Fruit fly (Drosophila melanogaster) whole organism, embryonic: ENCODE results near the gene CG5902.

Experiments
- ATbp ChIP-seq: fragments of 200-800 bp; sonication (Bioruptor generic); optimal IDR thresholded peaks from 2 replicates; lab custom pipeline; 2017; ENCODE audit warnings: missing biosample characterization, mild to moderate bottlenecking, missing genetic modification characterization, missing genetic modification reagents
- Bgb ChIP-seq: fragments of 200-800 bp; sonication (Bioruptor generic); IDR thresholded peaks from 2 replicates; pipeline ENCODE4 v1.3.6; 2022; ENCODE audit warnings: missing biosample characterization, missing genetic modification characterization; ENCODE audit not compliant: partially characterized antibody
- BtbVII ChIP-seq: fragments of 200-800 bp; sonication (Bioruptor generic); optimal IDR thresholded peaks from 3 replicates; lab custom pipeline; 2017; ENCODE audit warnings: missing biosample characterization, mild to moderate bottlenecking, missing genetic modification characterization
- CG10431 ChIP-seq: fragments of 200-800 bp; sonication (Bioruptor generic); optimal IDR thresholded peaks from 3 replicates; lab custom pipeline; 2018; ENCODE audit warnings: missing biosample characterization, mild to moderate bottlenecking, missing genetic modification characterization
- CG10654 ChIP-seq: fragments of 200-800 bp; sonication (Bioruptor generic); optimal IDR thresholded peaks from 2 replicates; lab custom pipeline; 2016; ENCODE audit warnings: missing biosample characterization, missing genetic modification characterization
- CG11398 ChIP-seq: fragments of 200-800 bp; sonication (Bioruptor generic); optimal IDR thresholded peaks from 2 replicates; lab custom pipeline; 2016; ENCODE audit warnings: missing biosample characterization, missing genetic modification characterization
- CG13296 ChIP-seq: fragments of 200-800 bp; sonication (Bioruptor generic); optimal IDR thresholded peaks from 3 replicates; lab custom pipeline; 2018; ENCODE audit warnings: missing biosample characterization, mild to moderate bottlenecking, missing genetic modification characterization
- CG13624 ChIP-seq: fragments of 200-800 bp; sonication (Bioruptor generic); optimal IDR thresholded peaks from 2 replicates; lab custom pipeline; 2016; ENCODE audit warnings: missing biosample characterization, missing genetic modification characterization
- CG14441 ChIP-seq: fragments of 200-800 bp; sonication (Bioruptor generic); IDR thresholded peaks from 2 replicates; pipeline ENCODE4 v1.3.6; 2022; ENCODE audit warnings: missing biosample characterization, missing genetic modification characterization
- CG15696 ChIP-seq: fragments of 200-800 bp; sonication (Bioruptor generic); optimal IDR thresholded peaks from 2 replicates; lab custom pipeline; 2019; ENCODE audit warnings: missing biosample characterization, mild to moderate bottlenecking, missing genetic modification characterization, moderate library complexity
- CG17912 ChIP-seq: fragments of 200-800 bp; sonication (Bioruptor generic); optimal IDR thresholded peaks from 2 replicates; lab custom pipeline; 2018; ENCODE audit warnings: missing biosample characterization, mild to moderate bottlenecking, missing genetic modification characterization
- CG32772 ChIP-seq: fragments of 200-800 bp; sonication (Bioruptor generic); IDR thresholded peaks from 2 replicates; pipeline ENCODE4 v1.3.6; 2022; ENCODE audit warnings: missing biosample characterization, missing genetic modification characterization
- CG33557 ChIP-seq: fragments of 200-800 bp; sonication (Bioruptor generic); optimal IDR thresholded peaks from 2 replicates; lab custom pipeline; 2019; ENCODE audit warnings: missing biosample characterization, mild to moderate bottlenecking, missing genetic modification characterization, moderate library complexity
- CG4360 ChIP-seq: fragments of 200-800 bp; sonication (Bioruptor generic); IDR thresholded peaks from 2 replicates; pipeline ENCODE4 v1.3.6; 2022; ENCODE audit warnings: missing biosample characterization, missing genetic modification characterization
- CG4707 ChIP-seq: fragments of 200-800 bp; sonication (Bioruptor generic); optimal IDR thresholded peaks from 2 replicates; lab custom pipeline; 2018; ENCODE audit warnings: missing biosample characterization, mild to moderate bottlenecking, missing genetic modification characterization, moderate library complexity
- CG4820 ChIP-seq: fragments of 200-800 bp; sonication (Bioruptor generic); optimal IDR thresholded peaks from 3 replicates; lab custom pipeline; 2016; ENCODE audit warnings: missing biosample characterization, missing genetic modification characterization
- CG8478 ChIP-seq: fragments of >200 bp; optimal IDR thresholded peaks from 2 replicates; lab custom pipeline; 2018
- CG8944 ChIP-seq: fragments of 200-800 bp; sonication (Bioruptor generic); optimal IDR thresholded peaks from 3 replicates; lab custom pipeline; 2016; ENCODE audit warnings: missing biosample characterization, missing genetic modification characterization
- Dek ChIP-seq: fragments of 200-800 bp; sonication (Bioruptor generic); optimal IDR thresholded peaks from 3 replicates; lab custom pipeline; 2019; ENCODE audit warnings: missing biosample characterization, mild to moderate bottlenecking, missing genetic modification characterization, moderate library complexity
- Hmx ChIP-seq: fragments of 200-800 bp; sonication (Bioruptor generic); optimal IDR thresholded peaks from 2 replicates; lab custom pipeline; 2016; ENCODE audit warnings: missing biosample characterization, missing genetic modification characterization
- Lpt ChIP-seq: fragments of >200 bp; optimal IDR thresholded peaks from 2 replicates; lab custom pipeline; 2018; ENCODE audit warnings: missing biosample characterization, missing genetic modification characterization
- Meics ChIP-seq: fragments of 200-800 bp; sonication (Bioruptor generic); optimal IDR thresholded peaks from 2 replicates; lab custom pipeline; 2017; ENCODE audit warnings: missing biosample characterization, mild to moderate bottlenecking, missing genetic modification characterization
- Myb ChIP-seq: fragments of 200-800 bp; sonication (Bioruptor generic); optimal IDR thresholded peaks from 2 replicates; lab custom pipeline; 2016; ENCODE audit warnings: missing biosample characterization, missing genetic modification characterization
- NC2β ChIP-seq: fragments of 200-800 bp; sonication (Bioruptor generic); optimal IDR thresholded peaks from 2 replicates; lab custom pipeline; 2016; ENCODE audit warnings: missing biosample characterization, missing genetic modification characterization
- Nf-YC ChIP-seq: fragments of 200-800 bp; optimal IDR thresholded peaks from 3 replicates; lab custom pipeline; 2019; ENCODE audit warnings: missing biosample characterization, mild to moderate bottlenecking, missing genetic modification characterization, moderate library complexity
- Oli ChIP-seq: fragments of 200-800 bp; sonication (Bioruptor generic); optimal IDR thresholded peaks from 2 replicates; lab custom pipeline; 2018; ENCODE audit warnings: missing biosample characterization, mild to moderate bottlenecking, missing genetic modification characterization, moderate library complexity
- PHDP ChIP-seq: fragments of 200-800 bp; sonication (Bioruptor generic); optimal IDR thresholded peaks from 3 replicates; lab custom pipeline; 2018; ENCODE audit warnings: missing biosample characterization, mild to moderate bottlenecking, missing genetic modification characterization, moderate library complexity
- Pdp1 ChIP-seq, 2 experiments: fragments of 200-800 bp; sonication (Bioruptor generic); optimal IDR thresholded peaks; 3 replicates each; lab custom pipeline; 2016; ENCODE audit warnings: missing biosample characterization in 2 of 2, missing genetic modification characterization in 2 of 2, mild to moderate bottlenecking in 1 of 2, moderate library complexity in 1 of 2
- Rx ChIP-seq: fragments of 200-800 bp; sonication (Bioruptor generic); IDR thresholded peaks from 2 replicates; pipeline ENCODE4 v1.3.6; 2022; ENCODE audit warnings: missing biosample characterization, missing genetic modification characterization
- Six4 ChIP-seq: fragments of 200-800 bp; sonication (Bioruptor generic); optimal IDR thresholded peaks from 2 replicates; lab custom pipeline; 2016; ENCODE audit warnings: missing biosample characterization, missing genetic modification characterization
- Xbp1 ChIP-seq: fragments of 200-800 bp; sonication (Bioruptor generic); optimal IDR thresholded peaks from 3 replicates; lab custom pipeline; 2016; ENCODE audit warnings: missing biosample characterization, mild to moderate bottlenecking, missing genetic modification characterization
- aop ChIP-seq: fragments of 200-800 bp; sonication (Bioruptor generic); IDR thresholded peaks from 2 replicates; pipeline ENCODE4 v1.3.6; 2022; ENCODE audit warnings: missing biosample characterization, missing genetic modification characterization
- cas ChIP-seq: fragments of 200-800 bp; sonication (Bioruptor generic); IDR thresholded peaks from 2 replicates; pipeline ENCODE4 v1.3.6; 2022; ENCODE audit warnings: missing biosample characterization, missing genetic modification characterization
- chif ChIP-seq, 2 experiments: fragments of 200-800 bp; sonication (Bioruptor generic); optimal IDR thresholded peaks; 3 replicates each; lab custom pipeline; 2016; ENCODE audit warnings: missing biosample characterization in 2 of 2, missing genetic modification characterization in 2 of 2
- dm ChIP-seq: fragments of 200-800 bp; sonication (Bioruptor generic); optimal IDR thresholded peaks from 3 replicates; lab custom pipeline; 2016; ENCODE audit warnings: missing biosample characterization, missing genetic modification characterization
- dpn ChIP-seq, 2 experiments: fragments of 200-800 bp; sonication (Bioruptor generic); optimal IDR thresholded peaks; 3 replicates each; lab custom pipeline; 2016; ENCODE audit warnings: missing biosample characterization in 2 of 2, missing genetic modification characterization in 2 of 2
- esg ChIP-seq: fragments of 200-800 bp; sonication (Bioruptor generic); conservative IDR thresholded peaks from 2 replicates; pipeline ENCODE4 v1.3.6; 2022; ENCODE audit warnings: missing biosample characterization, missing genetic modification characterization
- fd102C ChIP-seq: fragments of 200-800 bp; sonication (Bioruptor generic); optimal IDR thresholded peaks from 2 replicates; lab custom pipeline; 2018; ENCODE audit warnings: missing biosample characterization, mild to moderate bottlenecking, missing genetic modification characterization, moderate library complexity
- fd64A ChIP-seq: fragments of 200-800 bp; sonication (Bioruptor generic); optimal IDR thresholded peaks from 3 replicates; lab custom pipeline; 2018; ENCODE audit warnings: missing biosample characterization, mild to moderate bottlenecking, missing genetic modification characterization
- gcm ChIP-seq: fragments of 200-800 bp; sonication (Bioruptor generic); optimal IDR thresholded peaks from 2 replicates; lab custom pipeline; 2019; ENCODE audit warnings: missing biosample characterization, mild to moderate bottlenecking, missing genetic modification characterization, moderate library complexity
- gcm2 ChIP-seq: fragments of 200-800 bp; sonication (Bioruptor generic); optimal IDR thresholded peaks from 2 replicates; lab custom pipeline; 2016; ENCODE audit warnings: missing biosample characterization, missing genetic modification characterization
- grn ChIP-seq: fragments of 200-800 bp; sonication (Bioruptor generic); optimal IDR thresholded peaks from 3 replicates; lab custom pipeline; 2017; ENCODE audit warnings: missing biosample characterization, missing genetic modification characterization
- gro ChIP-seq: fragments of 200-800 bp; sonication (Bioruptor generic); optimal IDR thresholded peaks from 2 replicates; lab custom pipeline; 2016; ENCODE audit warnings: missing biosample characterization, missing genetic modification characterization
- hth ChIP-seq: fragments of >200 bp; optimal IDR thresholded peaks from 2 replicates; lab custom pipeline; 2017; ENCODE audit warnings: inconsistent platforms
- jigr1 ChIP-seq: fragments of 200-800 bp; sonication (Bioruptor generic); IDR thresholded peaks from 3 replicates; pipeline ENCODE4 v1.3.6; 2022; ENCODE audit warnings: missing biosample characterization, missing genetic modification characterization
- ken ChIP-seq: fragments of 200-800 bp; sonication (Bioruptor generic); IDR thresholded peaks from 3 replicates; pipeline ENCODE4 v1.3.6; 2022; ENCODE audit warnings: missing biosample characterization, missing genetic modification characterization
- knrl ChIP-seq: fragments of 200-800 bp; sonication (Bioruptor generic); IDR thresholded peaks from 3 replicates; pipeline ENCODE4 v1.3.6; 2022; ENCODE audit warnings: missing biosample characterization, missing genetic modification characterization; ENCODE audit not compliant: partially characterized antibody
- nerfin-1 ChIP-seq: fragments of 200-800 bp; sonication (Bioruptor generic); optimal IDR thresholded peaks from 3 replicates; lab custom pipeline; 2019; ENCODE audit warnings: missing biosample characterization, mild to moderate bottlenecking, missing genetic modification characterization, moderate library complexity
- odd ChIP-seq: fragments of 200-800 bp; sonication (Bioruptor generic); optimal IDR thresholded peaks from 2 replicates; lab custom pipeline; 2017; ENCODE audit warnings: missing biosample characterization, mild to moderate bottlenecking, missing genetic modification characterization
- ro ChIP-seq: fragments of 200-800 bp; sonication (Bioruptor generic); IDR thresholded peaks from 2 replicates; pipeline ENCODE4 v1.3.6; 2022; ENCODE audit warnings: missing biosample characterization, missing genetic modification characterization
- run ChIP-seq: fragments of 200-800 bp; sonication (Bioruptor generic); optimal IDR thresholded peaks from 3 replicates; lab custom pipeline; 2018; ENCODE audit warnings: missing biosample characterization, mild to moderate bottlenecking, missing genetic modification characterization
- wdn ChIP-seq: fragments of 200-800 bp; sonication (Bioruptor generic); IDR thresholded peaks from 2 replicates; pipeline ENCODE4 v1.3.6; 2022; ENCODE audit warnings: missing biosample characterization, missing genetic modification characterization

The CG5902 gene

DNA sequence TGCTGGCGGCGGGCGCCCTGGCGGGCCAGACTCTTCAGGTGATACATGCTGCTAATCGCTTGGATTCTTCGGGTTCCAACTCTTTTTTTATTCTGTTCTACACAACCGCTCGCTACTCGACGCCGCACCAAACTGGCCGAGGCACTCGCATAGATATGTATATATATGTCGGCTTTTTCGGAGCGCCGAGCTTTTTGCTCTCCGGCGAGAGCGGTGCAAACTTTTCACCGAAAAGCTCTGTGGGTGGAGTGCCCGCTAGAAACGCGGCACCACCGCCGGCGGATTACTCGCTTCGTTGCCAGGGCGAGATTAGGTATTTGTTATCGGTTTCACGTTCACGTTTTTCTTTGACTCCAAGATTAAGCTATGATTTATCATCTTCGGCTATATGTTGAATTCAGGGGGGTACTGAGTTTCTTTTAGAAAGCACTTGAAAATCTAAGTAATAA is 43.5 kb upstream of the CG5902 start, which contains the start of gene Gdh (continued):
- TF ChIP-seq Bgb (GFP tag; lab: Robert Waterston, UW) (peak; percentile 68; the same call in 1 of the 2 replicates), CG13296 (peak; percentile 51), CG8944 (GFP tag; lab: Kevin White, UChicago) (no peak), jigr1 (GFP tag; lab: Robert Waterston, UW) (no peak), grn (peak; percentile 58), BtbVII (peak; percentile 21), Lpt (GFP tag; lab: Kevin White, UChicago) (no peak), CG13624 (peak; percentile 46), PHDP (tag; lab: Kevin White, UChicago) (peak; percentile 45), Dek (no peak), CG11398 (no peak), CG10431 (GFP tag; lab: Kevin White, UChicago) (no peak), Rx (no peak), fd64A (GFP tag; lab: Kevin White, UChicago) (no peak), CG33557 (GFP tag; lab: Kevin White, UChicago) (no peak), Oli (tag; lab: Kevin White, UChicago) (no peak), Nf-YC (peak; percentile 35), fd102C (GFP tag; lab: Kevin White, UChicago) (no peak), esg (GFP tag; lab: Robert Waterston, UW) (no peak), NC2β (GFP tag; lab: Kevin White, UChicago) (no peak), gcm (GFP tag; lab: Kevin White, UChicago) (no peak), CG4707 (GFP tag; lab: Kevin White, UChicago) (no peak), Myb (GFP tag; lab: Kevin White, UChicago) (no peak), CG14441 (GFP tag; lab: Robert Waterston, UW) (no peak), Meics (GFP tag; lab: Kevin White, UChicago) (peak; percentile 18), CG17912 (no peak), ken (peak; percentile 11; the same call in 1 of the 3 replicates), Hmx (GFP tag; lab: Kevin White, UChicago) (no peak), Six4 (GFP tag; lab: Kevin White, UChicago) (no peak), chif (GFP tag; optimal IDR thresholded peaks at IDR 0.05; lab: Kevin White, UChicago) (no peak), aop (GFP tag; lab: Robert Waterston, UW) (no peak), CG4820 (GFP tag; lab: Kevin White, UChicago) (no peak), odd (GFP tag; lab: Kevin White, UChicago) (no peak), Pdp1 (GFP tag; optimal IDR thresholded peaks at IDR 0.05; lab: Kevin White, UChicago) (peak in 1 of 2 experiments; percentile 23), run (tag; lab: Kevin White, UChicago) (no peak), knrl (GFP tag; lab: Robert Waterston, UW) (0 out of 3 replicates have a peak, but pooled peaks have one; percentile 33), ATbp (GFP tag; lab: Kevin White, UChicago) (no peak), gcm2 (GFP tag; lab: Kevin White, UChicago) (no peak), cas (GFP tag; lab: Robert Waterston, UW) (no peak), nerfin-1 (tag; lab: Kevin White, UChicago) (no peak), dpn (GFP tag; optimal IDR thresholded peaks at IDR 0.05; lab: Kevin White, UChicago) (peak in 1 of 2 experiments; percentile 13), dm (GFP tag; lab: Kevin White, UChicago) (no peak), hth (lab: Kevin White, UChicago) (no peak), CG4360 (GFP tag; lab: Robert Waterston, UW) (no peak), CG10654 (GFP tag; lab: Kevin White, UChicago) (no peak), CG32772 (GFP tag; lab: Robert Waterston, UW) (no peak), Xbp1 (GFP tag; lab: Kevin White, UChicago) (no peak), CG8478 (lab: Kevin White, UChicago) (no peak), wdn (GFP tag; lab: Robert Waterston, UW) (no peak), ro (GFP tag; lab: Robert Waterston, UW) (no peak), CG15696 (no peak), gro (GFP tag; lab: Kevin White, UChicago) (peak; percentile 35)
